Fruit fly (Drosophila melanogaster): Measurements from ENCODE around the gene CG13058.
A peak's percentile ranks its signal among the peaks of the same experiment; 100 is the strongest.

- TF ChIP-seq CG15073 (GFP tag; optimal IDR thresholded peaks at IDR 0.05) = no peak
- TF ChIP-seq CG2202 (tag; optimal IDR thresholded peaks at IDR 0.05) = no peak
- no peak for TF ChIP-seq Mrtf (GFP tag; IDR thresholded peaks at IDR 0.05)
- peak; percentile 6 for TF ChIP-seq Fer3 (tag; optimal IDR thresholded peaks at IDR 0.05)
- no peak for TF ChIP-seq cg (GFP tag; optimal IDR thresholded peaks at IDR 0.05)
- TF ChIP-seq CG17802 (tag; optimal IDR thresholded peaks at IDR 0.05) = no peak
- no peak for TF ChIP-seq crp (GFP tag; optimal IDR thresholded peaks at IDR 0.05)
- TF ChIP-seq bcd (GFP tag; optimal IDR thresholded peaks at IDR 0.05) = no peak
- TF ChIP-seq CG15011 (GFP tag; optimal IDR thresholded peaks at IDR 0.05) = no peak
- no peak for TF ChIP-seq salm (tag; optimal IDR thresholded peaks at IDR 0.05)
- TF ChIP-seq CG2712 (tag; optimal IDR thresholded peaks at IDR 0.05) = no peak
- TF ChIP-seq otp (GFP tag; IDR thresholded peaks at IDR 0.05) = no peak
- TF ChIP-seq insv (GFP tag; optimal IDR thresholded peaks at IDR 0.05) = no peak
- TF ChIP-seq fru (optimal IDR thresholded peaks at IDR 0.05) = no peak
Observed at dm6 chr3L:16359219-16359748, 30.6 kb downstream of the CG13058 start, which contains the start of gene ringer.

All from whole organism, embryonic.